Worm (Caenorhabditis elegans) whole organism, L2 larva: Measurements from ENCODE around the gene F46F3.3.

Experiments
- C34F6.9 ChIP-seq: fragments of 150-350 bp; optimal IDR thresholded peaks from 2 replicates; lab custom pipeline; 2014; ENCODE audit warnings: missing biosample characterization, missing genetic modification characterization
- F13H6.1 ChIP-seq: sonication (generic microtip); optimal IDR thresholded peaks from 2 replicates; lab custom pipeline; 2016; ENCODE audit warnings: missing genetic modification characterization, missing compliant biosample characterization
- R02D3.7 ChIP-seq: fragments of 150-350 bp; optimal IDR thresholded peaks from 2 replicates; lab custom pipeline; 2014; ENCODE audit warnings: missing biosample characterization, missing genetic modification characterization
- Y55F3AM.14 ChIP-seq: fragments of 200-800 bp; sonication (Bioruptor generic); optimal IDR thresholded peaks from 2 replicates; lab custom pipeline; 2018; ENCODE audit warnings: mild to moderate bottlenecking, missing genetic modification characterization, missing compliant biosample characterization
- ZK546.5 ChIP-seq: sonication (generic microtip); optimal IDR thresholded peaks from 2 replicates; lab custom pipeline; 2017; ENCODE audit warnings: missing biosample characterization, missing genetic modification characterization
- alr-1 ChIP-seq: fragments of 150-350 bp; optimal IDR thresholded peaks from 2 replicates; lab custom pipeline; 2014; ENCODE audit warnings: missing biosample characterization, missing genetic modification characterization
- aly-2 ChIP-seq: fragments of 150-350 bp; optimal IDR thresholded peaks from 2 replicates; lab custom pipeline; 2014; ENCODE audit warnings: missing biosample characterization, missing genetic modification characterization
- ama-1 ChIP-seq: fragments of 150-350 bp; optimal IDR thresholded peaks from 2 replicates; lab custom pipeline; 2018; ENCODE audit warnings: inconsistent platforms
- blmp-1 ChIP-seq: sonication (generic microtip); optimal IDR thresholded peaks from 2 replicates; lab custom pipeline; 2017; ENCODE audit warnings: missing genetic modification characterization, mild to moderate bottlenecking, missing compliant biosample characterization, antibody characterized with exemption, moderate library complexity; ENCODE audit not compliant: insufficient read depth
- ceh-16 ChIP-seq: fragments of 150-350 bp; optimal IDR thresholded peaks from 2 replicates; lab custom pipeline; 2014; ENCODE audit warnings: missing biosample characterization, missing genetic modification characterization
- ceh-82 ChIP-seq: fragments of 150-350 bp; optimal IDR thresholded peaks from 2 replicates; lab custom pipeline; 2014; ENCODE audit warnings: missing biosample characterization, missing genetic modification characterization
- crh-2 ChIP-seq: sonication (generic microtip); optimal IDR thresholded peaks from 2 replicates; lab custom pipeline; 2017; ENCODE audit warnings: missing biosample characterization, missing genetic modification characterization
- dmd-4 ChIP-seq: sonication (generic microtip); optimal IDR thresholded peaks from 2 replicates; lab custom pipeline; 2017; ENCODE audit warnings: missing biosample characterization, missing genetic modification characterization
- egl-27 ChIP-seq: sonication (generic microtip); optimal IDR thresholded peaks from 3 replicates; lab custom pipeline; 2017; ENCODE audit warnings: missing biosample characterization, missing genetic modification reagents, missing genetic modification characterization
- elt-1 ChIP-seq: fragments of 150-350 bp; optimal IDR thresholded peaks from 2 replicates; lab custom pipeline; 2014; ENCODE audit warnings: missing biosample characterization, missing genetic modification characterization
- elt-3 ChIP-seq: sonication (generic microtip); optimal IDR thresholded peaks from 2 replicates; lab custom pipeline; 2017; ENCODE audit warnings: missing biosample characterization, missing genetic modification characterization
- fos-1 ChIP-seq: fragments of 150-350 bp; optimal IDR thresholded peaks from 2 replicates; lab custom pipeline; 2014; ENCODE audit warnings: missing biosample characterization, missing genetic modification characterization
- gmeb-1 ChIP-seq: fragments of 150-350 bp; optimal IDR thresholded peaks from 2 replicates; lab custom pipeline; 2014; ENCODE audit warnings: missing biosample characterization, missing genetic modification characterization
- lin-11 ChIP-seq: fragments of 150-350 bp; sonication (generic microtip); optimal IDR thresholded peaks from 2 replicates; lab custom pipeline; 2014; ENCODE audit warnings: missing biosample characterization, missing genetic modification characterization, inconsistent platforms, mixed read lengths
- lin-13 ChIP-seq: fragments of 150-350 bp; optimal IDR thresholded peaks from 2 replicates; lab custom pipeline; 2014; ENCODE audit warnings: missing biosample characterization, missing genetic modification reagents, missing genetic modification characterization
- lin-39 ChIP-seq: fragments of 150-350 bp; optimal IDR thresholded peaks from 2 replicates; lab custom pipeline; 2014; ENCODE audit warnings: missing biosample characterization, missing genetic modification reagents, missing genetic modification characterization
- lsy-2 ChIP-seq, 2 experiments: fragments of 150-350 bp in 1 of 2; sonication (generic microtip) in 1 of 2; optimal IDR thresholded peaks; 2 replicates each; lab custom pipeline; 2014 to 2017; ENCODE audit warnings: missing biosample characterization in 2 of 2, missing genetic modification characterization in 2 of 2
- mab-5 ChIP-seq: fragments of 150-350 bp; optimal IDR thresholded peaks from 2 replicates; lab custom pipeline; 2014; ENCODE audit warnings: missing biosample characterization, missing genetic modification characterization
- mbf-1 ChIP-seq: sonication (generic microtip); optimal IDR thresholded peaks from 2 replicates; lab custom pipeline; 2017; ENCODE audit warnings: missing biosample characterization, missing genetic modification characterization
- mdl-1 ChIP-seq, 2 experiments: fragments of 150-350 bp in 1 of 2; sonication (generic microtip) in 1 of 2; optimal IDR thresholded peaks; 2 replicates each; lab custom pipeline; 2017; ENCODE audit warnings: missing biosample characterization in 2 of 2, missing genetic modification characterization in 2 of 2
- nhr-10 ChIP-seq: sonication (generic microtip); optimal IDR thresholded peaks from 2 replicates; lab custom pipeline; 2017; ENCODE audit warnings: missing biosample characterization, missing genetic modification characterization
- nhr-11 ChIP-seq: fragments of 150-350 bp; optimal IDR thresholded peaks from 2 replicates; lab custom pipeline; 2014; ENCODE audit warnings: missing biosample characterization, missing genetic modification characterization
- nhr-12 ChIP-seq: fragments of 150-350 bp; optimal IDR thresholded peaks from 2 replicates; lab custom pipeline; 2014; ENCODE audit warnings: missing biosample characterization, missing genetic modification characterization
- nhr-129 ChIP-seq: fragments of 150-350 bp; optimal IDR thresholded peaks from 2 replicates; lab custom pipeline; 2014; ENCODE audit warnings: missing biosample characterization, missing genetic modification characterization
- nhr-21 ChIP-seq: fragments of 150-350 bp; optimal IDR thresholded peaks from 2 replicates; lab custom pipeline; 2014; ENCODE audit warnings: missing biosample characterization, missing genetic modification characterization
- nhr-23 ChIP-seq: fragments of 150-350 bp; optimal IDR thresholded peaks from 2 replicates; lab custom pipeline; 2014; ENCODE audit warnings: missing biosample characterization, missing genetic modification reagents, missing genetic modification characterization
- nhr-237 ChIP-seq: fragments of 150-350 bp; optimal IDR thresholded peaks from 2 replicates; lab custom pipeline; 2014; ENCODE audit warnings: missing biosample characterization, missing genetic modification characterization
- nhr-25 ChIP-seq: fragments of 150-350 bp; sonication (generic microtip); optimal IDR thresholded peaks from 3 replicates; lab custom pipeline; 2014; ENCODE audit warnings: missing biosample characterization, missing genetic modification characterization
- nhr-6 ChIP-seq: fragments of 150-350 bp; optimal IDR thresholded peaks from 2 replicates; lab custom pipeline; 2014; ENCODE audit warnings: missing biosample characterization, missing genetic modification characterization
- nhr-77 ChIP-seq: fragments of 150-350 bp; optimal IDR thresholded peaks from 2 replicates; lab custom pipeline; 2014; ENCODE audit warnings: missing biosample characterization, missing genetic modification characterization
- peb-1 ChIP-seq: fragments of 150-350 bp; optimal IDR thresholded peaks from 2 replicates; lab custom pipeline; 2014; ENCODE audit warnings: missing biosample characterization, missing genetic modification characterization
- sem-4 ChIP-seq: fragments of 150-350 bp; optimal IDR thresholded peaks from 2 replicates; lab custom pipeline; 2014; ENCODE audit warnings: missing biosample characterization, missing genetic modification reagents, missing genetic modification characterization
- skn-1 ChIP-seq: sonication (generic microtip); optimal IDR thresholded peaks from 2 replicates; lab custom pipeline; 2017; ENCODE audit warnings: missing biosample characterization, missing genetic modification characterization
- sma-3 ChIP-seq: sonication (generic microtip); optimal IDR thresholded peaks from 2 replicates; lab custom pipeline; 2016; ENCODE audit warnings: missing genetic modification reagents, missing genetic modification characterization, missing compliant biosample characterization
- sma-9 ChIP-seq, 2 experiments: fragments of 150-350 bp in 1 of 2; sonication (generic microtip) in 1 of 2; optimal IDR thresholded peaks; 2 replicates each; lab custom pipeline; 2014 to 2016; ENCODE audit warnings: missing genetic modification characterization in 2 of 2, mild to moderate bottlenecking in 1 of 2, missing biosample characterization in 1 of 2, missing compliant biosample characterization in 1 of 2, missing genetic modification reagents in 1 of 2, moderate library complexity in 1 of 2
- snpc-4 ChIP-seq: fragments of 150-350 bp; optimal IDR thresholded peaks from 2 replicates; lab custom pipeline; 2014; ENCODE audit warnings: missing biosample characterization, missing genetic modification characterization
- unc-39 ChIP-seq: fragments of 150-350 bp; optimal IDR thresholded peaks from 2 replicates; lab custom pipeline; 2014; ENCODE audit warnings: missing biosample characterization, missing genetic modification characterization
- unc-55 ChIP-seq: fragments of 150-350 bp; sonication (generic microtip); optimal IDR thresholded peaks from 3 replicates; lab custom pipeline; 2014; ENCODE audit warnings: missing biosample characterization, missing genetic modification reagents, missing genetic modification characterization
- unc-62 ChIP-seq: fragments of 150-350 bp; optimal IDR thresholded peaks from 2 replicates; lab custom pipeline; 2014; ENCODE audit warnings: missing biosample characterization, missing genetic modification reagents, missing genetic modification characterization
- zag-1 ChIP-seq: fragments of 150-350 bp; optimal IDR thresholded peaks from 2 replicates; lab custom pipeline; 2014; ENCODE audit warnings: missing biosample characterization, missing genetic modification characterization
- ztf-1 ChIP-seq: fragments of 200-800 bp; sonication (Bioruptor generic); conservative IDR thresholded peaks from 2 replicates; pipeline ENCODE4 v1.3.6; 2022; ENCODE audit warnings: missing genetic modification characterization, missing compliant biosample characterization
- ztf-11 ChIP-seq: sonication (generic microtip); optimal IDR thresholded peaks from 2 replicates; lab custom pipeline; 2017; ENCODE audit warnings: missing biosample characterization, missing genetic modification characterization
- ztf-4 ChIP-seq: fragments of 150-350 bp; optimal IDR thresholded peaks from 2 replicates; lab custom pipeline; 2014; ENCODE audit warnings: missing biosample characterization, missing genetic modification characterization

The F46F3.3 gene

ce11 chrV:11673746-11674365 lies 6.6 kb downstream of the F46F3.3 start:
- no peak for TF ChIP-seq mbf-1 (tag; lab: Kevin White, UChicago)
- peak; percentile 6 for TF ChIP-seq sem-4 (tag; lab: Kevin White, UChicago)
- TF ChIP-seq nhr-11, result no peak
- TF ChIP-seq mdl-1 (tag; optimal IDR thresholded peaks at IDR 0.05; lab: Kevin White, UChicago), result no peak
- TF ChIP-seq R02D3.7 (tag; lab: Kevin White, UChicago), result no peak
- no peak for TF ChIP-seq alr-1 (tag; lab: Kevin White, UChicago)
- TF ChIP-seq snpc-4 (tag; lab: Kevin White, UChicago), result no peak
- peak; percentile 19 for TF ChIP-seq fos-1 (tag; lab: Kevin White, UChicago)
- TF ChIP-seq ztf-4 (tag; lab: Kevin White, UChicago), result no peak
- TF ChIP-seq unc-39 (tag; lab: Kevin White, UChicago), result no peak
- TF ChIP-seq ztf-1, result no peak
- no peak for TF ChIP-seq skn-1 (tag; lab: Kevin White, UChicago)
- no peak for TF ChIP-seq aly-2 (tag; lab: Kevin White, UChicago)
- no peak for TF ChIP-seq nhr-77 (tag; lab: Kevin White, UChicago)
- TF ChIP-seq ceh-16 (tag; lab: Kevin White, UChicago), result peak; percentile 20
- peak; percentile 19 for TF ChIP-seq nhr-25 (tag; lab: Kevin White, UChicago)
- no peak for TF ChIP-seq elt-1 (tag; lab: Kevin White, UChicago)
- no peak for TF ChIP-seq ama-1 (lab: Kevin White, UChicago)
- peak in 1 of 2 experiments; percentile 15 for TF ChIP-seq lsy-2 (tag; optimal IDR thresholded peaks at IDR 0.05; lab: Kevin White, UChicago)
- TF ChIP-seq peb-1, result no peak
- no peak for TF ChIP-seq ZK546.5
- no peak for TF ChIP-seq nhr-23 (tag; lab: Kevin White, UChicago)
- TF ChIP-seq dmd-4 (tag; lab: Kevin White, UChicago), result no peak
- TF ChIP-seq elt-3 (tag; lab: Kevin White, UChicago), result no peak
- no peak for TF ChIP-seq nhr-12 (tag; lab: Kevin White, UChicago)
- no peak for TF ChIP-seq zag-1
- TF ChIP-seq crh-2, result no peak
- TF ChIP-seq F13H6.1 (tag; lab: Kevin White, UChicago), result no peak
- peak; percentile 42 for TF ChIP-seq blmp-1 (tag; lab: Kevin White, UChicago)
- TF ChIP-seq nhr-10 (tag; lab: Kevin White, UChicago), result no peak
- no peak for TF ChIP-seq nhr-21
- TF ChIP-seq gmeb-1 (tag; lab: Kevin White, UChicago), result no peak
- TF ChIP-seq lin-13 (GFP tag; lab: Kevin White, UChicago), result no peak
- no peak for TF ChIP-seq mab-5 (tag; lab: Kevin White, UChicago)
- no peak for TF ChIP-seq ceh-82 (tag; lab: Kevin White, UChicago)
- peak; percentile 57 for TF ChIP-seq sma-9 (GFP tag; optimal IDR thresholded peaks at IDR 0.05; lab: Kevin White, UChicago)
- TF ChIP-seq sma-9 (tag; optimal IDR thresholded peaks at IDR 0.05; lab: Kevin White, UChicago), result no peak
- TF ChIP-seq Y55F3AM.14 (GFP tag; lab: Kevin White, UChicago), result no peak
- no peak for TF ChIP-seq egl-27 (tag; lab: Kevin White, UChicago)
- TF ChIP-seq ztf-11 (tag; lab: Kevin White, UChicago), result no peak
- TF ChIP-seq C34F6.9 (tag; lab: Kevin White, UChicago), result no peak
- TF ChIP-seq unc-55 (GFP tag; lab: Kevin White, UChicago), result no peak
- TF ChIP-seq unc-62, result no peak
- no peak for TF ChIP-seq lin-11
- no peak for TF ChIP-seq sma-3 (GFP tag; lab: Kevin White, UChicago)
- no peak for TF ChIP-seq nhr-237 (tag; lab: Kevin White, UChicago)
- no peak for TF ChIP-seq nhr-6 (tag; lab: Kevin White, UChicago)
- TF ChIP-seq nhr-129 (tag; lab: Kevin White, UChicago), result peak; percentile 30
- TF ChIP-seq lin-39 (tag; lab: Kevin White, UChicago), result no peak
